Worm (Caenorhabditis elegans): Measurements from ENCODE around the gene let-756.

- no peak for TF ChIP-seq klf-2 (GFP tag; conservative IDR thresholded peaks at IDR 0.05)
- TF ChIP-seq ztf-23 (GFP tag; IDR thresholded peaks at IDR 0.05), result no peak
- no peak for TF ChIP-seq med-1 (GFP tag; optimal IDR thresholded peaks at IDR 0.05; ENCODE audit: insufficient read depth)
- TF ChIP-seq cog-1 (tag; optimal IDR thresholded peaks at IDR 0.05), result no peak
Observed at ce11 chrIII:6396381-6396780, 10.5 kb upstream of the let-756 start.

All from whole organism, midembryonic.